Comparison of ENCODE assay signal across 6 worm cellular contexts in the genomic region with DNA sequence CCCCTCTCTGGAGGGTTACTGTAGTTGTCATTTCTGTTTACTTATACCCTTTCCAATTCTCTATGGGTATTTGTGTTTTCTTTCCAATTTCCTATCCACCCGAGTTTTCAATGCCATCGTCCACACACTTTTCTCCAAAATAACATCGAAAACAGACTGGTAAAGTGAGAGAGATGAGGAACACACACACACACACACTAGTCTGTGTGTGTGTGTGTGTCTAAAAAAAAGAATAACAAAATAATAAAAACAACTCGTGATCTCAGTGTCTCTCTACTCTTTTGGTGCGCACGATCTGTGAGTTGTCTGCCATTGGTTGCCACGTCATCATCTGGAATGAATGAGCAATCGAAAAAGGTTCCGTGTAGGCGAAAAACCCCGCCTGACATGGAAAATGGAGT.
TF ChIP-seq lines count a peak whose summit lies in the region.

No protein-coding gene starts in this region.

TF ChIP-seq in whole organism, L1 larva, 84 proteins besides CTCF, POLR2A, EP300 and RAD21 (continues in another document):
- TF ChIP-seq nhr-85 (tag; lab: Kevin White, UChicago) (peak; percentile 95), fkh-4 (tag; optimal IDR thresholded peaks at IDR 0.05; lab: Kevin White, UChicago; ENCODE audit: borderline replicate concordance) (no peak), unc-98 (GFP tag; IDR thresholded peaks at IDR 0.05; lab: Robert Waterston, UW) (no peak), nhr-12 (tag; optimal IDR thresholded peaks at IDR 0.05; lab: Kevin White, UChicago) (no peak), hlh-17 (GFP tag; optimal IDR thresholded peaks at IDR 0.05; lab: Kevin White, UChicago; ENCODE audit: borderline replicate concordance) (no peak), zip-4 (GFP tag; optimal IDR thresholded peaks at IDR 0.05; lab: Kevin White, UChicago) (no peak), aha-1 (tag; optimal IDR thresholded peaks at IDR 0.05; lab: Kevin White, UChicago) (no peak), fkh-8 (tag; optimal IDR thresholded peaks at IDR 0.05; lab: Kevin White, UChicago) (no peak), alr-1 (tag; optimal IDR thresholded peaks at IDR 0.05; lab: Kevin White, UChicago; ENCODE audit: borderline replicate concordance) (no peak), nhr-90 (tag; optimal IDR thresholded peaks at IDR 0.05; lab: Kevin White, UChicago; ENCODE audit: poor library complexity) (peak; percentile 30), nhr-20 (tag; optimal IDR thresholded peaks at IDR 0.05; lab: Kevin White, UChicago) (peak; percentile 38), nhr-71 (tag; optimal IDR thresholded peaks at IDR 0.05; lab: Kevin White, UChicago) (peak; percentile 62), nhr-19 (GFP tag; conservative IDR thresholded peaks at IDR 0.05; lab: Robert Waterston, UW) (no peak; the same call in 1 of the 2 replicates), elt-2 (tag; optimal IDR thresholded peaks at IDR 0.05; lab: Kevin White, UChicago) (no peak)

TF ChIP-seq in whole organism, L2 larva, 48 proteins besides CTCF, POLR2A, EP300 and RAD21:
- TF ChIP-seq nhr-129 (tag; optimal IDR thresholded peaks at IDR 0.05; lab: Kevin White, UChicago) (peak; percentile 84), mab-5 (tag; optimal IDR thresholded peaks at IDR 0.05; lab: Kevin White, UChicago) (no peak), nhr-6 (tag; optimal IDR thresholded peaks at IDR 0.05; lab: Kevin White, UChicago) (no peak), C34F6.9 (tag; optimal IDR thresholded peaks at IDR 0.05; lab: Kevin White, UChicago) (peak; percentile 16), unc-39 (tag; optimal IDR thresholded peaks at IDR 0.05; lab: Kevin White, UChicago) (no peak), Y55F3AM.14 (GFP tag; optimal IDR thresholded peaks at IDR 0.05; lab: Kevin White, UChicago) (peak; percentile 92), crh-2 (tag; optimal IDR thresholded peaks at IDR 0.05; lab: Kevin White, UChicago) (peak; percentile 77), nhr-25 (tag; optimal IDR thresholded peaks at IDR 0.05; lab: Kevin White, UChicago) (no peak), lsy-2 (tag; optimal IDR thresholded peaks at IDR 0.05; lab: Kevin White, UChicago) (peak in 1 of 2 experiments; percentile 33), nhr-21 (tag; optimal IDR thresholded peaks at IDR 0.05; lab: Kevin White, UChicago) (no peak)

TF ChIP-seq in whole organism, L3 larva, 47 proteins besides CTCF, POLR2A, EP300 and RAD21:
- no peak for TF ChIP-seq egl-27 (tag; optimal IDR thresholded peaks at IDR 0.05; lab: Kevin White, UChicago)
- peak; percentile 66 for TF ChIP-seq pha-4 (tag; optimal IDR thresholded peaks at IDR 0.05; lab: Kevin White, UChicago)
- TF ChIP-seq nfya-1 (tag; optimal IDR thresholded peaks at IDR 0.05; lab: Kevin White, UChicago; ENCODE audit: insufficient read depth) = peak; percentile 3

TF ChIP-seq in whole organism, L4 larva, 104 proteins besides CTCF, POLR2A, EP300 and RAD21:
- TF ChIP-seq nhr-28 (tag; optimal IDR thresholded peaks at IDR 0.05; lab: Kevin White, UChicago) (peak; percentile 64), nhr-42 (GFP tag; IDR thresholded peaks at IDR 0.05; lab: Robert Waterston, UW) (no peak), mdl-1 (tag; optimal IDR thresholded peaks at IDR 0.05; lab: Kevin White, UChicago) (peak in 1 of 2 experiments; percentile 39), dve-1 (tag; optimal IDR thresholded peaks at IDR 0.05; lab: Kevin White, UChicago; ENCODE audit: insufficient read depth) (peak; percentile 46), aha-1 (tag; lab: Kevin White, UChicago) (peak; percentile 95), pqm-1 (tag; optimal IDR thresholded peaks at IDR 0.05; lab: Kevin White, UChicago) (no peak), lsy-2 (tag; optimal IDR thresholded peaks at IDR 0.05; lab: Kevin White, UChicago) (peak in 1 of 2 experiments; percentile 15), hmg-1.1 (GFP tag; IDR thresholded peaks at IDR 0.05; lab: Robert Waterston, UW) (no peak), rbr-2 (tag; optimal IDR thresholded peaks at IDR 0.05; lab: Kevin White, UChicago) (peak; percentile 74), daf-16 (GFP tag; optimal IDR thresholded peaks at IDR 0.05; lab: Kevin White, UChicago) (peak in 1 of 2 experiments; percentile 96), daf-16 (tag; optimal IDR thresholded peaks at IDR 0.05; lab: Kevin White, UChicago) (peak; percentile 83), hlh-30 (tag; optimal IDR thresholded peaks at IDR 0.05; lab: Kevin White, UChicago; ENCODE audit: insufficient read depth) (peak; percentile 57), hlh-11 (tag; optimal IDR thresholded peaks at IDR 0.05; lab: Kevin White, UChicago) (peak; percentile 26)

TF ChIP-seq in whole organism, late embryonic, 69 proteins besides CTCF, POLR2A, EP300 and RAD21:
- no peak for TF ChIP-seq ceh-24 (tag; optimal IDR thresholded peaks at IDR 0.05; lab: Kevin White, UChicago)
- TF ChIP-seq rnt-1 (tag; optimal IDR thresholded peaks at IDR 0.05; lab: Kevin White, UChicago) = no peak
- TF ChIP-seq pha-2 (tag; optimal IDR thresholded peaks at IDR 0.05; lab: Kevin White, UChicago) = no peak
- peak; percentile 4 for TF ChIP-seq elt-2 (tag; optimal IDR thresholded peaks at IDR 0.05; lab: Kevin White, UChicago)
- TF ChIP-seq K02D7.2 (tag; optimal IDR thresholded peaks at IDR 0.05; lab: Kevin White, UChicago) = no peak

TF ChIP-seq in whole organism, young adult, 124 proteins besides CTCF, POLR2A, EP300 and RAD21:
- TF ChIP-seq K12H6.12 (tag; optimal IDR thresholded peaks at IDR 0.05; lab: Kevin White, UChicago) (peak; percentile 70), athp-1 (tag; optimal IDR thresholded peaks at IDR 0.05; lab: Kevin White, UChicago) (no peak), ceh-27 (GFP tag; optimal IDR thresholded peaks at IDR 0.05; lab: Kevin White, UChicago) (peak; percentile 28), nhr-90 (tag; optimal IDR thresholded peaks at IDR 0.05; lab: Kevin White, UChicago) (no peak), bed-1 (GFP tag; IDR thresholded peaks at IDR 0.05; lab: Robert Waterston, UW) (no peak)
